Fruit fly (Drosophila melanogaster): Measurements from ENCODE around the gene CG14711.

Gene CG14711

DNA sequence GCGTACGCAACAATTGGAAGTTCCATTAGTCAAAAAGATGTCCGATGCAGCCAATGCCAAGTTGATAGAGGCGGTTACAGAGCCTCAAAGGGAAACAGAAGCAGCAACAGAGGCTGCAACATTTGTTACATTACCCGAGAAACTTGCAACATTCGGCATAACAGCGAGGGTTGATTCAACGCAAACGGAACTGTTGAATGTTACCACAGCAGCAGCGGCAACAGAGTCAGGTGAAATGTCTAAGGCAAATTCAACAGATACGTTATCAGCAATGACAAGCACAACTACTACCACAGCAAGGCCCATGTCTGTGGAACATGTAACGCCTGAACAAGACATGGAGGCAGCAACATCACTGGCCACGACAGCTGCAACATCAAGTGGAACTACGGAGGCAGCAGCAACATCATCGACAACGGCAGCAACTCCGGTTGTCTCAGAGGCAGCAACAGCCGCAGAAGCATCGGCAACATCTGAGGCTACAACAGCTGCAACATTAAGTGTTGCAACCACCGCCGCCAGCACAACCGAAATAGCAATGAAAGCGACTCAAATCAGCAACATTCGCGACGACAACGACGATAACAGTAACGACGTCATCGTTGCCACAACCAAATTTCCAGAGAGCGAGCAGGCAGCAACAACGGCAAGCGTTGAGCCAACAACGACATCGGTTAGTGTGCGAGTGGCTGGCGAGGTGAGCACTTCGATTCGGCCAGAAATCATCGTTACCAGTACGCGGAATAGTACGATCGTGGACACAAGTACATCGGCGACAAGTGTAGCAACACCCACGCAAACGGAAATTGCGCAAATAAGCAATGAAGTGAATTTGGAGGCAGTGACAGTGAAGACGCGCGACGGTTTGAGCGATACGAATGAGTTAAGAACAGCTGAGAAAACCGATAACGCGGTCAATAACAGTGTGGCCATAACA, 46.1 kb downstream of the CG14711 start (continued):
- TF ChIP-seq kay (GFP tag; optimal IDR thresholded peaks at IDR 0.05) (no peak), NfI (GFP tag; optimal IDR thresholded peaks at IDR 0.05) (no peak), lbe (GFP tag; optimal IDR thresholded peaks at IDR 0.05) (no peak), CG17829 (tag; optimal IDR thresholded peaks at IDR 0.05) (no peak), caup (GFP tag; optimal IDR thresholded peaks at IDR 0.05; ENCODE audit: severe bottlenecking) (peak; percentile 12), Atf6 (GFP tag; IDR thresholded peaks at IDR 0.05) (0 out of 2 replicates have a peak, but pooled peaks have one; percentile 14), esg (GFP tag; conservative IDR thresholded peaks at IDR 0.05) (no peak), CG11723 (GFP tag; optimal IDR thresholded peaks at IDR 0.05) (no peak), pnt (GFP tag; optimal IDR thresholded peaks at IDR 0.05) (no peak), B-H2 (GFP tag; optimal IDR thresholded peaks at IDR 0.05) (peak; percentile 15), CG18476 (GFP tag; optimal IDR thresholded peaks at IDR 0.05) (peak; percentile 99), mirr (GFP tag; optimal IDR thresholded peaks at IDR 0.05) (peak; percentile 52), zfh2 (GFP tag; optimal IDR thresholded peaks at IDR 0.05) (no peak), Doc3 (GFP tag; IDR thresholded peaks at IDR 0.05; ENCODE audit: partially characterized antibody) (0 out of 3 replicates have a peak, but pooled peaks have one; percentile 31), hkb (optimal IDR thresholded peaks at IDR 0.05) (peak; percentile 96), hkb (GFP tag; IDR thresholded peaks at IDR 0.05) (0 out of 2 replicates have a peak, but pooled peaks have one; percentile 19), Stat92E (GFP tag; optimal IDR thresholded peaks at IDR 0.05) (no peak), Deaf1 (tag; optimal IDR thresholded peaks at IDR 0.05) (peak; percentile 83), CG13775 (GFP tag; optimal IDR thresholded peaks at IDR 0.05) (no peak), Jarid2 (GFP tag; optimal IDR thresholded peaks at IDR 0.05) (peak; percentile 55), Tbp (GFP tag; optimal IDR thresholded peaks at IDR 0.05) (no peak), CG30431 (GFP tag; optimal IDR thresholded peaks at IDR 0.05) (no peak), row (GFP tag; IDR thresholded peaks at IDR 0.05) (0 out of 3 replicates have a peak, but pooled peaks have one; percentile 7), CG10543 (GFP tag; optimal IDR thresholded peaks at IDR 0.05) (peak; percentile 23), cato (GFP tag; optimal IDR thresholded peaks at IDR 0.05; ENCODE audit: borderline replicate concordance) (no peak), cas (GFP tag; IDR thresholded peaks at IDR 0.05) (no peak), CG11504 (tag; optimal IDR thresholded peaks at IDR 0.05) (peak; percentile 99), sug (tag; optimal IDR thresholded peaks at IDR 0.05) (peak; percentile 36), CG10366 (GFP tag; IDR thresholded peaks at IDR 0.05) (no peak), CG6175 (GFP tag; IDR thresholded peaks at IDR 0.05) (peak; percentile 71), Six4 (GFP tag; optimal IDR thresholded peaks at IDR 0.05) (no peak), CG3995 (GFP tag; optimal IDR thresholded peaks at IDR 0.05) (peak; percentile 88), exex (tag; optimal IDR thresholded peaks at IDR 0.05) (peak; percentile 6), twi (tag; optimal IDR thresholded peaks at IDR 0.05) (no peak), CG2889 (GFP tag; IDR thresholded peaks at IDR 0.05) (no peak), CG13296 (GFP tag; optimal IDR thresholded peaks at IDR 0.05) (peak; percentile 0), CG15696 (tag; optimal IDR thresholded peaks at IDR 0.05) (no peak), CG10979 (tag; optimal IDR thresholded peaks at IDR 0.05) (no peak), CrebB (tag; optimal IDR thresholded peaks at IDR 0.05) (peak; percentile 17), BtbVII (GFP tag; optimal IDR thresholded peaks at IDR 0.05) (peak; percentile 64), sna (GFP tag; IDR thresholded peaks at IDR 0.05; ENCODE audit: partially characterized antibody) (no peak), pfk (GFP tag; optimal IDR thresholded peaks at IDR 0.05) (no peak), CG13424 (tag; optimal IDR thresholded peaks at IDR 0.05) (no peak)

Measured in whole organism, embryonic.